Worm (Caenorhabditis elegans) whole organism, late embryonic: ENCODE data around the gene C29E4.9.

Experiments
- C08G9.2 ChIP-seq: sonication (generic microtip); optimal IDR thresholded peaks from 2 replicates; lab custom pipeline; 2016; ENCODE audit warnings: mild to moderate bottlenecking, missing genetic modification characterization, moderate library complexity, missing compliant biosample characterization
- C38D4.7 ChIP-seq: fragments of 200-800 bp; sonication (Bioruptor generic); optimal IDR thresholded peaks from 2 replicates; lab custom pipeline; 2018; ENCODE audit warnings: mild to moderate bottlenecking, missing genetic modification characterization, moderate library complexity, missing compliant biosample characterization
- F13H6.1 ChIP-seq: sonication (generic microtip); optimal IDR thresholded peaks from 2 replicates; lab custom pipeline; 2016; ENCODE audit warnings: missing genetic modification characterization, missing compliant biosample characterization
- K02D7.2 ChIP-seq: sonication (generic microtip); optimal IDR thresholded peaks from 2 replicates; lab custom pipeline; 2017; ENCODE audit warnings: mild to moderate bottlenecking, missing genetic modification characterization, missing compliant biosample characterization
- K09A11.1 ChIP-seq: sonication (generic microtip); optimal IDR thresholded peaks from 2 replicates; lab custom pipeline; 2017; ENCODE audit warnings: antibody characterized with exemption, mild to moderate bottlenecking, missing genetic modification characterization, missing compliant biosample characterization; ENCODE audit not compliant: insufficient read depth
- T23F11.4 ChIP-seq: fragments of 200-800 bp; sonication (Bioruptor generic); optimal IDR thresholded peaks from 2 replicates; lab custom pipeline; 2018; ENCODE audit warnings: mild to moderate bottlenecking, missing genetic modification characterization, missing compliant biosample characterization
- Y22D7AL.16 ChIP-seq: sonication (generic microtip); optimal IDR thresholded peaks from 2 replicates; lab custom pipeline; 2016; ENCODE audit warnings: missing genetic modification characterization, missing compliant biosample characterization
- ceh-18 ChIP-seq: sonication (generic microtip); optimal IDR thresholded peaks from 2 replicates; lab custom pipeline; 2016; ENCODE audit warnings: missing genetic modification characterization, missing compliant biosample characterization
- ceh-2 ChIP-seq: sonication (generic microtip); optimal IDR thresholded peaks from 2 replicates; lab custom pipeline; 2016; ENCODE audit warnings: missing genotype, missing genetic modification characterization, missing compliant biosample characterization
- ceh-22 ChIP-seq: sonication (generic microtip); optimal IDR thresholded peaks from 2 replicates; lab custom pipeline; 2017; ENCODE audit warnings: missing biosample characterization, missing genetic modification characterization
- ceh-24 ChIP-seq: sonication (generic microtip); optimal IDR thresholded peaks from 2 replicates; lab custom pipeline; 2016; ENCODE audit warnings: mild to moderate bottlenecking, missing genetic modification characterization, missing compliant biosample characterization
- ceh-31 ChIP-seq: sonication (generic microtip); optimal IDR thresholded peaks from 2 replicates; lab custom pipeline; 2016; ENCODE audit warnings: missing genetic modification characterization, missing compliant biosample characterization
- ceh-34 ChIP-seq: sonication (generic microtip); optimal IDR thresholded peaks from 2 replicates; lab custom pipeline; 2016; ENCODE audit warnings: mild to moderate bottlenecking, missing genetic modification characterization, missing compliant biosample characterization
- ceh-48 ChIP-seq: sonication (generic microtip); optimal IDR thresholded peaks from 2 replicates; lab custom pipeline; 2016; ENCODE audit warnings: missing genetic modification characterization, inconsistent platforms, missing compliant biosample characterization
- ceh-6 ChIP-seq: fragments of 200-800 bp; sonication (Bioruptor generic); optimal IDR thresholded peaks from 2 replicates; lab custom pipeline; 2018; ENCODE audit warnings: mild to moderate bottlenecking, missing genetic modification characterization, missing compliant biosample characterization
- che-1 ChIP-seq: sonication (generic microtip); optimal IDR thresholded peaks from 2 replicates; lab custom pipeline; 2016; ENCODE audit warnings: mild to moderate bottlenecking, missing genetic modification characterization, missing compliant biosample characterization
- dve-1 ChIP-seq: sonication (generic microtip); optimal IDR thresholded peaks from 2 replicates; lab custom pipeline; 2017; ENCODE audit warnings: antibody characterized with exemption, mild to moderate bottlenecking, missing genetic modification characterization, missing compliant biosample characterization
- elt-2 ChIP-seq: sonication (generic microtip); optimal IDR thresholded peaks from 2 replicates; lab custom pipeline; 2016; ENCODE audit warnings: missing genetic modification reagents, missing genetic modification characterization, missing compliant biosample characterization
- fkh-10 ChIP-seq: fragments of 150-350 bp; optimal IDR thresholded peaks from 2 replicates; lab custom pipeline; 2014; ENCODE audit warnings: missing biosample characterization, missing genetic modification reagents, missing genetic modification characterization
- fkh-6 ChIP-seq: sonication (generic microtip); optimal IDR thresholded peaks from 2 replicates; lab custom pipeline; 2016; ENCODE audit warnings: missing genetic modification characterization, missing compliant biosample characterization
- hlh-30 ChIP-seq: sonication (generic microtip); optimal IDR thresholded peaks from 2 replicates; lab custom pipeline; 2017; ENCODE audit warnings: antibody characterized with exemption, missing genetic modification characterization, missing compliant biosample characterization; ENCODE audit not compliant: insufficient read depth
- hlh-6 ChIP-seq: sonication (generic microtip); optimal IDR thresholded peaks from 2 replicates; lab custom pipeline; 2016; ENCODE audit warnings: missing genotype, missing genetic modification characterization, missing compliant biosample characterization
- hlh-8 ChIP-seq: sonication (generic microtip); optimal IDR thresholded peaks from 2 replicates; lab custom pipeline; 2016; ENCODE audit warnings: missing genotype, missing genetic modification characterization, missing compliant biosample characterization
- lin-11 ChIP-seq: fragments of 200-800 bp; sonication (Bioruptor generic); optimal IDR thresholded peaks from 2 replicates; lab custom pipeline; 2018; ENCODE audit warnings: mild to moderate bottlenecking, missing genetic modification characterization, missing compliant biosample characterization
- nfya-1 ChIP-seq: sonication (generic microtip); optimal IDR thresholded peaks from 2 replicates; lab custom pipeline; 2017; ENCODE audit warnings: missing genetic modification characterization, mild to moderate bottlenecking, missing compliant biosample characterization, antibody characterized with exemption, moderate library complexity
- pag-3 ChIP-seq: sonication (generic microtip); optimal IDR thresholded peaks from 2 replicates; lab custom pipeline; 2016; ENCODE audit warnings: missing compliant biosample characterization, missing genetic modification characterization, borderline replicate concordance
- pat-9 ChIP-seq: fragments of 200-800 bp; sonication (Bioruptor generic); optimal IDR thresholded peaks from 2 replicates; lab custom pipeline; 2018; ENCODE audit warnings: mild to moderate bottlenecking, missing genetic modification characterization, moderate library complexity, missing compliant biosample characterization
- pax-1 ChIP-seq: fragments of 150-350 bp; optimal IDR thresholded peaks from 2 replicates; lab custom pipeline; 2014; ENCODE audit warnings: missing biosample characterization, missing genetic modification characterization
- pha-4 ChIP-seq: fragments of 150-350 bp; optimal IDR thresholded peaks from 2 replicates; lab custom pipeline; 2018; ENCODE audit warnings: missing biosample characterization, missing genetic modification reagents, missing genetic modification characterization
- pqm-1 ChIP-seq: sonication (generic microtip); optimal IDR thresholded peaks from 2 replicates; lab custom pipeline; 2016; ENCODE audit warnings: missing genetic modification characterization, missing compliant biosample characterization
- sdc-2 ChIP-seq: sonication (generic microtip); optimal IDR thresholded peaks from 2 replicates; lab custom pipeline; 2016; ENCODE audit warnings: missing genotype, missing genetic modification characterization, missing compliant biosample characterization
- tbx-2 ChIP-seq: sonication (generic microtip); optimal IDR thresholded peaks from 2 replicates; lab custom pipeline; 2016; ENCODE audit warnings: missing genetic modification characterization, missing compliant biosample characterization
- ttx-3 ChIP-seq: sonication (generic microtip); optimal IDR thresholded peaks from 2 replicates; lab custom pipeline; 2016; ENCODE audit warnings: missing genetic modification reagents, missing genetic modification characterization, missing compliant biosample characterization
- unc-3 ChIP-seq, 2 experiments: fragments of 200-800 bp in 1 of 2; sonication (Bioruptor generic) in 1 of 2; sonication (generic microtip) in 1 of 2; conservative IDR thresholded peaks in 1 of 2; optimal IDR thresholded peaks in 1 of 2; 2 replicates each; pipeline versions ENCODE4 v1.3.6 to Lab custom; 2016 to 2022; ENCODE audit warnings: missing compliant biosample characterization in 2 of 2, missing genetic modification characterization in 2 of 2, missing genetic modification reagents in 1 of 2
- unc-42 ChIP-seq: sonication (generic microtip); optimal IDR thresholded peaks from 2 replicates; lab custom pipeline; 2016; ENCODE audit warnings: missing genotype, missing genetic modification characterization, missing compliant biosample characterization
- unc-55 ChIP-seq: sonication (generic microtip); optimal IDR thresholded peaks from 2 replicates; lab custom pipeline; 2017; ENCODE audit warnings: missing biosample characterization, missing genetic modification reagents, missing genetic modification characterization
- unc-86 ChIP-seq: sonication (generic microtip); optimal IDR thresholded peaks from 2 replicates; lab custom pipeline; 2016; ENCODE audit warnings: missing genetic modification characterization, missing compliant biosample characterization
- ztf-16 ChIP-seq: sonication (generic microtip); optimal IDR thresholded peaks from 2 replicates; lab custom pipeline; 2017; ENCODE audit warnings: missing genetic modification characterization, missing compliant biosample characterization

The C29E4.9 gene

DNA sequence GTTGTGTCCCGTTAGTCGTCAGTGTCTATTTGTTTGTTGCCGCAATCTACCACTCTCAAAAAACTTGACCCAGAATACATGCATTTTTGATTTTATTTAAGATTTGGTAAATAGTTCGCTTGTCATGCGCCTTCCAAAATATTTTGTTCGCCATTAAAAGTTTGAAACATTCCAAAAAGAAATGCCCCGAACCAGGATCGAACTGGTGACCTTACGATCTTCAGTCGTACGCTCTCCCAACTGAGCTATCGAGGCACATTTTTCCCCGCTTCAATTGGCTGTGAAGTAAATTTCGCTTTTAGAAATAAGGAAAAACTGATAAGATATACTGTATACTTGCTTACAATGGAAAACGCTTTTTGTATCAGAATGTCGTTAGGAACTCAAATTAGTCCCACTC is 21.4 kb upstream of the C29E4.9 start:
- no peak for TF ChIP-seq F13H6.1 (tag; lab: Kevin White, UChicago)
- TF ChIP-seq ceh-2 (tag; lab: Kevin White, UChicago), result no peak
- no peak for TF ChIP-seq che-1 (tag; lab: Kevin White, UChicago)
- no peak for TF ChIP-seq pqm-1 (tag; lab: Kevin White, UChicago)

- no peak for TF ChIP-seq ztf-16
Measured at ce11 chrIII:7977777-7978176, 20.9 kb upstream of the C29E4.9 start, which contains the start of gene C06G4.4. C06G4.4 (minus strand) TSS chrIII:7977812.

ce11 chrIII:7977224-7977623 is 20.4 kb upstream of the C29E4.9 start:
- no peak for TF ChIP-seq hlh-8 (tag; lab: Kevin White, UChicago)
- no peak for TF ChIP-seq ceh-6 (GFP tag; lab: Kevin White, UChicago)
- no peak for TF ChIP-seq pax-1 (tag; lab: Kevin White, UChicago)
- no peak for TF ChIP-seq fkh-10 (GFP tag; lab: Kevin White, UChicago)
- TF ChIP-seq ceh-24 (tag; lab: Kevin White, UChicago), result no peak
- TF ChIP-seq C38D4.7 (GFP tag; lab: Kevin White, UChicago), result no peak
- TF ChIP-seq Y22D7AL.16 (tag; lab: Kevin White, UChicago), result no peak
- no peak for TF ChIP-seq unc-42 (tag; lab: Kevin White, UChicago)
- no peak for TF ChIP-seq ztf-16
- TF ChIP-seq ttx-3 (tag; lab: Kevin White, UChicago), result no peak
- TF ChIP-seq ceh-18, result no peak
- no peak for TF ChIP-seq K09A11.1 (tag; lab: Kevin White, UChicago)
- no peak for TF ChIP-seq hlh-6 (tag; lab: Kevin White, UChicago)
- TF ChIP-seq hlh-30 (tag; lab: Kevin White, UChicago), result no peak
- no peak for TF ChIP-seq sdc-2 (tag; lab: Kevin White, UChicago)
- no peak for TF ChIP-seq ceh-22 (tag; lab: Kevin White, UChicago)
- TF ChIP-seq lin-11 (tag; lab: Kevin White, UChicago), result no peak
- no peak for TF ChIP-seq fkh-6 (tag; lab: Kevin White, UChicago)
- no peak for TF ChIP-seq unc-3 (GFP tag; conservative IDR thresholded peaks at IDR 0.05; lab: Robert Waterston, UW)
- TF ChIP-seq unc-3 (tag; optimal IDR thresholded peaks at IDR 0.05; lab: Kevin White, UChicago), result no peak
- no peak for TF ChIP-seq pat-9

ce11 chrIII:7973968-7974607 is 17.2 kb upstream of the C29E4.9 start:
- TF ChIP-seq ceh-48 (tag; lab: Kevin White, UChicago) (no peak), pha-4 (tag; lab: Kevin White, UChicago) (no peak), ceh-34 (tag; lab: Kevin White, UChicago) (no peak), che-1 (tag; lab: Kevin White, UChicago) (no peak), sdc-2 (tag; lab: Kevin White, UChicago) (no peak), hlh-8 (tag; lab: Kevin White, UChicago) (no peak), K02D7.2 (tag; lab: Kevin White, UChicago) (no peak), pag-3 (tag; lab: Kevin White, UChicago) (no peak), hlh-6 (tag; lab: Kevin White, UChicago) (no peak)

- TF ChIP-seq tbx-2 (tag; lab: Kevin White, UChicago), result peak; percentile 41
- peak; percentile 62 for TF ChIP-seq unc-42 (tag; lab: Kevin White, UChicago)
- peak; percentile 6 for TF ChIP-seq unc-86 (tag; lab: Kevin White, UChicago)
- peak; percentile 37 for TF ChIP-seq hlh-30 (tag; lab: Kevin White, UChicago)
- peak; percentile 29 for TF ChIP-seq pat-9
- peak; percentile 25 for TF ChIP-seq ceh-18
- TF ChIP-seq ceh-31 (tag; lab: Kevin White, UChicago), result peak; percentile 55
- peak; percentile 11 for TF ChIP-seq dve-1 (tag; lab: Kevin White, UChicago)
- TF ChIP-seq elt-2, result peak; percentile 25
- no peak for TF ChIP-seq T23F11.4 (GFP tag; lab: Kevin White, UChicago)
- TF ChIP-seq pqm-1 (tag; lab: Kevin White, UChicago), result no peak
- no peak for TF ChIP-seq C08G9.2
- peak; percentile 3 for TF ChIP-seq unc-55 (GFP tag; lab: Kevin White, UChicago)
- peak; percentile 61 for TF ChIP-seq nfya-1 (tag; lab: Kevin White, UChicago)
- TF ChIP-seq ztf-16, result no peak
Measured at ce11 chrIII:7973201-7973767, 16.4 kb upstream of the C29E4.9 start, which contains the start of the genes eef-1B.1 and aco-2. eef-1B.1 (minus strand) TSS chrIII:7973386. aco-2 (plus strand) TSS chrIII:7973717.
